Worm (Caenorhabditis elegans) whole organism, L2 larva: ENCODE data around the gene smc-5.

Experiments
- C34F6.9 ChIP-seq: fragments of 150-350 bp; optimal IDR thresholded peaks from 2 replicates; lab custom pipeline; 2014; ENCODE audit warnings: missing biosample characterization, missing genetic modification characterization
- F13H6.1 ChIP-seq: sonication (generic microtip); optimal IDR thresholded peaks from 2 replicates; lab custom pipeline; 2016; ENCODE audit warnings: missing genetic modification characterization, missing compliant biosample characterization
- R02D3.7 ChIP-seq: fragments of 150-350 bp; optimal IDR thresholded peaks from 2 replicates; lab custom pipeline; 2014; ENCODE audit warnings: missing biosample characterization, missing genetic modification characterization
- Y55F3AM.14 ChIP-seq: fragments of 200-800 bp; sonication (Bioruptor generic); optimal IDR thresholded peaks from 2 replicates; lab custom pipeline; 2018; ENCODE audit warnings: mild to moderate bottlenecking, missing genetic modification characterization, missing compliant biosample characterization
- ZK546.5 ChIP-seq: sonication (generic microtip); optimal IDR thresholded peaks from 2 replicates; lab custom pipeline; 2017; ENCODE audit warnings: missing biosample characterization, missing genetic modification characterization
- alr-1 ChIP-seq: fragments of 150-350 bp; optimal IDR thresholded peaks from 2 replicates; lab custom pipeline; 2014; ENCODE audit warnings: missing biosample characterization, missing genetic modification characterization
- aly-2 ChIP-seq: fragments of 150-350 bp; optimal IDR thresholded peaks from 2 replicates; lab custom pipeline; 2014; ENCODE audit warnings: missing biosample characterization, missing genetic modification characterization
- ama-1 ChIP-seq: fragments of 150-350 bp; optimal IDR thresholded peaks from 2 replicates; lab custom pipeline; 2018; ENCODE audit warnings: inconsistent platforms
- blmp-1 ChIP-seq: sonication (generic microtip); optimal IDR thresholded peaks from 2 replicates; lab custom pipeline; 2017; ENCODE audit warnings: missing genetic modification characterization, mild to moderate bottlenecking, missing compliant biosample characterization, antibody characterized with exemption, moderate library complexity; ENCODE audit not compliant: insufficient read depth
- ceh-16 ChIP-seq: fragments of 150-350 bp; optimal IDR thresholded peaks from 2 replicates; lab custom pipeline; 2014; ENCODE audit warnings: missing biosample characterization, missing genetic modification characterization
- ceh-82 ChIP-seq: fragments of 150-350 bp; optimal IDR thresholded peaks from 2 replicates; lab custom pipeline; 2014; ENCODE audit warnings: missing biosample characterization, missing genetic modification characterization
- crh-2 ChIP-seq: sonication (generic microtip); optimal IDR thresholded peaks from 2 replicates; lab custom pipeline; 2017; ENCODE audit warnings: missing biosample characterization, missing genetic modification characterization
- dmd-4 ChIP-seq: sonication (generic microtip); optimal IDR thresholded peaks from 2 replicates; lab custom pipeline; 2017; ENCODE audit warnings: missing biosample characterization, missing genetic modification characterization
- egl-27 ChIP-seq: sonication (generic microtip); optimal IDR thresholded peaks from 3 replicates; lab custom pipeline; 2017; ENCODE audit warnings: missing biosample characterization, missing genetic modification reagents, missing genetic modification characterization
- elt-1 ChIP-seq: fragments of 150-350 bp; optimal IDR thresholded peaks from 2 replicates; lab custom pipeline; 2014; ENCODE audit warnings: missing biosample characterization, missing genetic modification characterization
- elt-3 ChIP-seq: sonication (generic microtip); optimal IDR thresholded peaks from 2 replicates; lab custom pipeline; 2017; ENCODE audit warnings: missing biosample characterization, missing genetic modification characterization
- fos-1 ChIP-seq: fragments of 150-350 bp; optimal IDR thresholded peaks from 2 replicates; lab custom pipeline; 2014; ENCODE audit warnings: missing biosample characterization, missing genetic modification characterization
- gmeb-1 ChIP-seq: fragments of 150-350 bp; optimal IDR thresholded peaks from 2 replicates; lab custom pipeline; 2014; ENCODE audit warnings: missing biosample characterization, missing genetic modification characterization
- lin-11 ChIP-seq: fragments of 150-350 bp; sonication (generic microtip); optimal IDR thresholded peaks from 2 replicates; lab custom pipeline; 2014; ENCODE audit warnings: missing biosample characterization, missing genetic modification characterization, inconsistent platforms, mixed read lengths
- lin-13 ChIP-seq: fragments of 150-350 bp; optimal IDR thresholded peaks from 2 replicates; lab custom pipeline; 2014; ENCODE audit warnings: missing biosample characterization, missing genetic modification reagents, missing genetic modification characterization
- lin-39 ChIP-seq: fragments of 150-350 bp; optimal IDR thresholded peaks from 2 replicates; lab custom pipeline; 2014; ENCODE audit warnings: missing biosample characterization, missing genetic modification reagents, missing genetic modification characterization
- lsy-2 ChIP-seq, 2 experiments: fragments of 150-350 bp in 1 of 2; sonication (generic microtip) in 1 of 2; optimal IDR thresholded peaks; 2 replicates each; lab custom pipeline; 2014 to 2017; ENCODE audit warnings: missing biosample characterization in 2 of 2, missing genetic modification characterization in 2 of 2
- mab-5 ChIP-seq: fragments of 150-350 bp; optimal IDR thresholded peaks from 2 replicates; lab custom pipeline; 2014; ENCODE audit warnings: missing biosample characterization, missing genetic modification characterization
- mbf-1 ChIP-seq: sonication (generic microtip); optimal IDR thresholded peaks from 2 replicates; lab custom pipeline; 2017; ENCODE audit warnings: missing biosample characterization, missing genetic modification characterization
- mdl-1 ChIP-seq, 2 experiments: fragments of 150-350 bp in 1 of 2; sonication (generic microtip) in 1 of 2; optimal IDR thresholded peaks; 2 replicates each; lab custom pipeline; 2017; ENCODE audit warnings: missing biosample characterization in 2 of 2, missing genetic modification characterization in 2 of 2
- nhr-10 ChIP-seq: sonication (generic microtip); optimal IDR thresholded peaks from 2 replicates; lab custom pipeline; 2017; ENCODE audit warnings: missing biosample characterization, missing genetic modification characterization
- nhr-11 ChIP-seq: fragments of 150-350 bp; optimal IDR thresholded peaks from 2 replicates; lab custom pipeline; 2014; ENCODE audit warnings: missing biosample characterization, missing genetic modification characterization
- nhr-12 ChIP-seq: fragments of 150-350 bp; optimal IDR thresholded peaks from 2 replicates; lab custom pipeline; 2014; ENCODE audit warnings: missing biosample characterization, missing genetic modification characterization
- nhr-129 ChIP-seq: fragments of 150-350 bp; optimal IDR thresholded peaks from 2 replicates; lab custom pipeline; 2014; ENCODE audit warnings: missing biosample characterization, missing genetic modification characterization
- nhr-21 ChIP-seq: fragments of 150-350 bp; optimal IDR thresholded peaks from 2 replicates; lab custom pipeline; 2014; ENCODE audit warnings: missing biosample characterization, missing genetic modification characterization
- nhr-23 ChIP-seq: fragments of 150-350 bp; optimal IDR thresholded peaks from 2 replicates; lab custom pipeline; 2014; ENCODE audit warnings: missing biosample characterization, missing genetic modification reagents, missing genetic modification characterization
- nhr-237 ChIP-seq: fragments of 150-350 bp; optimal IDR thresholded peaks from 2 replicates; lab custom pipeline; 2014; ENCODE audit warnings: missing biosample characterization, missing genetic modification characterization
- nhr-25 ChIP-seq: fragments of 150-350 bp; sonication (generic microtip); optimal IDR thresholded peaks from 3 replicates; lab custom pipeline; 2014; ENCODE audit warnings: missing biosample characterization, missing genetic modification characterization
- nhr-6 ChIP-seq: fragments of 150-350 bp; optimal IDR thresholded peaks from 2 replicates; lab custom pipeline; 2014; ENCODE audit warnings: missing biosample characterization, missing genetic modification characterization
- nhr-77 ChIP-seq: fragments of 150-350 bp; optimal IDR thresholded peaks from 2 replicates; lab custom pipeline; 2014; ENCODE audit warnings: missing biosample characterization, missing genetic modification characterization
- peb-1 ChIP-seq: fragments of 150-350 bp; optimal IDR thresholded peaks from 2 replicates; lab custom pipeline; 2014; ENCODE audit warnings: missing biosample characterization, missing genetic modification characterization
- sem-4 ChIP-seq: fragments of 150-350 bp; optimal IDR thresholded peaks from 2 replicates; lab custom pipeline; 2014; ENCODE audit warnings: missing biosample characterization, missing genetic modification reagents, missing genetic modification characterization
- skn-1 ChIP-seq: sonication (generic microtip); optimal IDR thresholded peaks from 2 replicates; lab custom pipeline; 2017; ENCODE audit warnings: missing biosample characterization, missing genetic modification characterization
- sma-3 ChIP-seq: sonication (generic microtip); optimal IDR thresholded peaks from 2 replicates; lab custom pipeline; 2016; ENCODE audit warnings: missing genetic modification reagents, missing genetic modification characterization, missing compliant biosample characterization
- sma-9 ChIP-seq, 2 experiments: fragments of 150-350 bp in 1 of 2; sonication (generic microtip) in 1 of 2; optimal IDR thresholded peaks; 2 replicates each; lab custom pipeline; 2014 to 2016; ENCODE audit warnings: missing genetic modification characterization in 2 of 2, mild to moderate bottlenecking in 1 of 2, missing biosample characterization in 1 of 2, missing compliant biosample characterization in 1 of 2, missing genetic modification reagents in 1 of 2, moderate library complexity in 1 of 2
- snpc-4 ChIP-seq: fragments of 150-350 bp; optimal IDR thresholded peaks from 2 replicates; lab custom pipeline; 2014; ENCODE audit warnings: missing biosample characterization, missing genetic modification characterization
- unc-39 ChIP-seq: fragments of 150-350 bp; optimal IDR thresholded peaks from 2 replicates; lab custom pipeline; 2014; ENCODE audit warnings: missing biosample characterization, missing genetic modification characterization
- unc-55 ChIP-seq: fragments of 150-350 bp; sonication (generic microtip); optimal IDR thresholded peaks from 3 replicates; lab custom pipeline; 2014; ENCODE audit warnings: missing biosample characterization, missing genetic modification reagents, missing genetic modification characterization
- unc-62 ChIP-seq: fragments of 150-350 bp; optimal IDR thresholded peaks from 2 replicates; lab custom pipeline; 2014; ENCODE audit warnings: missing biosample characterization, missing genetic modification reagents, missing genetic modification characterization
- zag-1 ChIP-seq: fragments of 150-350 bp; optimal IDR thresholded peaks from 2 replicates; lab custom pipeline; 2014; ENCODE audit warnings: missing biosample characterization, missing genetic modification characterization
- ztf-1 ChIP-seq: fragments of 200-800 bp; sonication (Bioruptor generic); conservative IDR thresholded peaks from 2 replicates; pipeline ENCODE4 v1.3.6; 2022; ENCODE audit warnings: missing genetic modification characterization, missing compliant biosample characterization
- ztf-11 ChIP-seq: sonication (generic microtip); optimal IDR thresholded peaks from 2 replicates; lab custom pipeline; 2017; ENCODE audit warnings: missing biosample characterization, missing genetic modification characterization
- ztf-4 ChIP-seq: fragments of 150-350 bp; optimal IDR thresholded peaks from 2 replicates; lab custom pipeline; 2014; ENCODE audit warnings: missing biosample characterization, missing genetic modification characterization

Gene smc-5

DNA sequence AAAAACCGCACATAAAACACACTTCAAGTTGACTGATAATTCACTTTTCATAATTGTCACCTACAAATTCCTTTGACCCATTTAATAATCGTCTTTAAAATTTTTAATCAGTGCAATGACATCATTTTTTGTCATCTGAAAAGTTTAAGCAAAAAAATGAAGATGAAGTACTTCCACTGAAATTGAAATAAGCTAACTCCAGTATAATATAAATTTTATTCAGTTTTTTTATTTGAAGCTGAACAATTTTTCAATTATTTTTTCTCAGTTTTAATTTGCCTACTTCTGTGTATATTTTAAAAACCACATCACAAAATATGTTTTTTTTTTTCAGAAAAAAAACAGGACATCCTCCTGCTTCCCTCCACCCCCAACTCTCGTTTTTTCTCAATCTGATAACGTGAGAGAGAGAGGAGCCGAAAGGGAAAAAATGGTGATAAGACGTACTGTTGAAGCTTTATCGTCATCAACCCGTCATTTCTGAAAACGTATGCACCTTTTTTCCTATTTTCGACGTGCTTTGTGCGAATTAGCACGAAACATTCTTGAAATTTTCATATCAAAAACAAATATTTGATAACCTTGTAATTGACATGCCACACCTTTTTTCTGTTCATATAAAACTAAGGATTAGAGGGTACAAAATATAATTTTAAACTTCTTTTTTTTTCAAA lies 42.0 kb downstream of the smc-5 start, which contains the start of the genes C04G6.11 and mpk-2 (continued):
- TF ChIP-seq skn-1 (no peak), R02D3.7 (tag; lab: Kevin White, UChicago) (no peak), F13H6.1 (tag; lab: Kevin White, UChicago) (peak; percentile 33), dmd-4 (tag; lab: Kevin White, UChicago) (no peak), unc-39 (no peak), unc-55 (GFP tag; lab: Kevin White, UChicago) (no peak), lin-39 (tag; lab: Kevin White, UChicago) (no peak), nhr-6 (tag; lab: Kevin White, UChicago) (no peak), unc-62 (GFP tag; lab: Kevin White, UChicago) (no peak), nhr-21 (tag; lab: Kevin White, UChicago) (no peak), sem-4 (tag; lab: Kevin White, UChicago) (no peak)

DNA sequence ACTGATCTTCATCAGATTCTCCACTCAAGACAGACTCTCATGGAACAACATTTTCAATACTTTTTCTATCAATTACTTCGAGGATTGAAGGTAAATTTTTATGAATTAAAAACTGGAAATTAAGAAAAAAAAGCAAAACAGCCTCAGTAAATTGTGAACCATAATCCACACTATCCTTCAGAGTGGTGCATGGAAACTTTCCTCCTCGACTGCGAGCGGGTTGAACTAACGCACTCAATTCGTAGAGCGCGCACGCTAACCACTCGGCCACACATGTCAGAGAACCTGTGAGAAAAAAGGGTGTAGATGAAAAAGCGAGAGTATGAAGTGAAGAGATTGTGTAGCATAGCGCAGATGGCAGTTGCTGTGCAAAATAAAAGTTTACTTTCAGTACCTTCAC lies 43.1 kb downstream of the smc-5 start:
- TF ChIP-seq fos-1 (tag; lab: Kevin White, UChicago) (peak; percentile 79), nhr-23 (tag; lab: Kevin White, UChicago) (no peak), nhr-12 (tag; lab: Kevin White, UChicago) (no peak), nhr-11 (tag; lab: Kevin White, UChicago) (no peak), dmd-4 (tag; lab: Kevin White, UChicago) (no peak), ama-1 (lab: Kevin White, UChicago) (no peak), mbf-1 (tag; lab: Kevin White, UChicago) (no peak), peb-1 (tag; lab: Kevin White, UChicago) (no peak), nhr-25 (no peak), crh-2 (tag; lab: Kevin White, UChicago) (peak; percentile 70), sma-9 (GFP tag; optimal IDR thresholded peaks at IDR 0.05; lab: Kevin White, UChicago) (peak; percentile 82), sma-9 (tag; optimal IDR thresholded peaks at IDR 0.05; lab: Kevin White, UChicago) (no peak), ztf-4 (tag; lab: Kevin White, UChicago) (peak; percentile 36), sem-4 (tag; lab: Kevin White, UChicago) (peak; percentile 1), lin-13 (peak; percentile 63), ceh-16 (tag; lab: Kevin White, UChicago) (no peak), egl-27 (tag; lab: Kevin White, UChicago) (peak; percentile 53), nhr-10 (tag; lab: Kevin White, UChicago) (no peak), lin-11 (peak; percentile 33), snpc-4 (tag; lab: Kevin White, UChicago) (no peak), ztf-1 (GFP tag; lab: Robert Waterston, UW) (no peak), alr-1 (tag; lab: Kevin White, UChicago) (no peak), unc-62 (GFP tag; lab: Kevin White, UChicago) (no peak), ZK546.5 (tag; lab: Kevin White, UChicago) (no peak), nhr-129 (tag; lab: Kevin White, UChicago) (peak; percentile 94), elt-1 (tag; lab: Kevin White, UChicago) (no peak), unc-39 (no peak), nhr-6 (tag; lab: Kevin White, UChicago) (no peak), nhr-77 (no peak), ztf-11 (no peak), lin-39 (tag; lab: Kevin White, UChicago) (no peak), gmeb-1 (tag; lab: Kevin White, UChicago) (peak; percentile 67), C34F6.9 (tag; lab: Kevin White, UChicago) (peak; percentile 52), ceh-82 (tag; lab: Kevin White, UChicago) (no peak), zag-1 (tag; lab: Kevin White, UChicago) (peak; percentile 43), mdl-1 (tag; optimal IDR thresholded peaks at IDR 0.05; lab: Kevin White, UChicago) (peak in 1 of 2 experiments; percentile 4), blmp-1 (tag; lab: Kevin White, UChicago) (peak; percentile 35), elt-3 (tag; lab: Kevin White, UChicago) (no peak), sma-3 (GFP tag; lab: Kevin White, UChicago) (peak; percentile 57), mab-5 (tag; lab: Kevin White, UChicago) (peak; percentile 23), Y55F3AM.14 (GFP tag; lab: Kevin White, UChicago) (peak; percentile 61), aly-2 (tag; lab: Kevin White, UChicago) (no peak), skn-1 (no peak), R02D3.7 (tag; lab: Kevin White, UChicago) (no peak), lsy-2 (tag; optimal IDR thresholded peaks at IDR 0.05; lab: Kevin White, UChicago) (peak in 1 of 2 experiments; percentile 49), nhr-237 (tag; lab: Kevin White, UChicago) (no peak), F13H6.1 (tag; lab: Kevin White, UChicago) (peak; percentile 52), unc-55 (GFP tag; lab: Kevin White, UChicago) (peak; percentile 79), nhr-21 (tag; lab: Kevin White, UChicago) (peak; percentile 85)
